Fruit fly (Drosophila melanogaster) whole organism, embryonic: ENCODE results near the gene SoYb.

Experiments
- Bdp1 ChIP-seq: fragments of 200-800 bp; sonication (Bioruptor generic); optimal IDR thresholded peaks from 3 replicates; lab custom pipeline; 2016; ENCODE audit warnings: missing biosample characterization, missing genetic modification characterization
- CG10209 ChIP-seq: fragments of 200-800 bp; sonication (Bioruptor generic); optimal IDR thresholded peaks from 3 replicates; lab custom pipeline; 2017; ENCODE audit warnings: missing biosample characterization, mild to moderate bottlenecking, missing genetic modification characterization, missing genetic modification reagents
- CG10267 ChIP-seq: fragments of 200-800 bp; sonication (Bioruptor generic); optimal IDR thresholded peaks from 2 replicates; lab custom pipeline; 2018; ENCODE audit warnings: missing biosample characterization, mild to moderate bottlenecking, missing genetic modification characterization, moderate library complexity
- CG11456 ChIP-seq: fragments of 200-800 bp; sonication (Bioruptor generic); IDR thresholded peaks from 3 replicates; pipeline ENCODE4 v1.3.6; 2022; ENCODE audit warnings: missing biosample characterization, missing genetic modification characterization
- CG11723 ChIP-seq: fragments of 200-800 bp; sonication (Bioruptor generic); optimal IDR thresholded peaks from 2 replicates; lab custom pipeline; 2017; ENCODE audit warnings: missing biosample characterization, mild to moderate bottlenecking, missing genetic modification characterization
- CG12155 ChIP-seq: fragments of 200-800 bp; sonication (Bioruptor generic); optimal IDR thresholded peaks from 3 replicates; lab custom pipeline; 2016; ENCODE audit warnings: missing biosample characterization, missing genetic modification characterization
- CG12236 ChIP-seq: fragments of 200-800 bp; sonication (Bioruptor generic); optimal IDR thresholded peaks from 2 replicates; lab custom pipeline; 2016; ENCODE audit warnings: missing biosample characterization, missing genetic modification characterization
- CG12391 ChIP-seq: fragments of 200-800 bp; sonication (Bioruptor generic); optimal IDR thresholded peaks from 3 replicates; lab custom pipeline; 2018; ENCODE audit warnings: missing biosample characterization, mild to moderate bottlenecking, missing genetic modification characterization, moderate library complexity
- CG1529 ChIP-seq: fragments of 200-800 bp; sonication (Bioruptor generic); optimal IDR thresholded peaks from 3 replicates; lab custom pipeline; 2018; ENCODE audit warnings: missing biosample characterization, missing genetic modification characterization
- CG1603 ChIP-seq: fragments of 200-800 bp; sonication (Bioruptor generic); optimal IDR thresholded peaks from 2 replicates; lab custom pipeline; 2019; ENCODE audit warnings: missing biosample characterization, mild to moderate bottlenecking, missing genetic modification characterization, moderate library complexity
- CG17385 ChIP-seq: fragments of 200-800 bp; sonication (Bioruptor generic); optimal IDR thresholded peaks from 3 replicates; lab custom pipeline; 2018; ENCODE audit warnings: missing biosample characterization, mild to moderate bottlenecking, missing genetic modification characterization
- CG17912 ChIP-seq: fragments of 200-800 bp; sonication (Bioruptor generic); optimal IDR thresholded peaks from 2 replicates; lab custom pipeline; 2018; ENCODE audit warnings: missing biosample characterization, mild to moderate bottlenecking, missing genetic modification characterization
- CG1792 ChIP-seq: fragments of 200-800 bp; sonication (Bioruptor generic); optimal IDR thresholded peaks from 2 replicates; lab custom pipeline; 2016; ENCODE audit warnings: missing biosample characterization, missing genetic modification characterization
- CG18011 ChIP-seq: fragments of 200-800 bp; sonication (Bioruptor generic); optimal IDR thresholded peaks from 2 replicates; lab custom pipeline; 2017; ENCODE audit warnings: missing biosample characterization, missing genetic modification characterization, mild to moderate bottlenecking, moderate library complexity, missing genotype
- CG18764 ChIP-seq: fragments of 200-800 bp; sonication (Bioruptor generic); optimal IDR thresholded peaks from 3 replicates; lab custom pipeline; 2016; ENCODE audit warnings: missing biosample characterization, missing genetic modification characterization
- CG30431 ChIP-seq: fragments of 200-800 bp; sonication (Bioruptor generic); optimal IDR thresholded peaks from 2 replicates; lab custom pipeline; 2017; ENCODE audit warnings: missing biosample characterization, missing genetic modification characterization
- CG3407 ChIP-seq: fragments of 200-800 bp; sonication (Bioruptor generic); optimal IDR thresholded peaks from 2 replicates; lab custom pipeline; 2018; ENCODE audit warnings: missing biosample characterization, mild to moderate bottlenecking, missing genetic modification characterization
- CG34224 ChIP-seq: fragments of 200-800 bp; sonication (Bioruptor generic); IDR thresholded peaks from 3 replicates; pipeline ENCODE4 v1.3.6; 2022; ENCODE audit warnings: missing biosample characterization, missing genetic modification characterization; ENCODE audit not compliant: partially characterized antibody
- CG34376 ChIP-seq: fragments of 200-800 bp; sonication (Bioruptor generic); optimal IDR thresholded peaks from 2 replicates; lab custom pipeline; 2018; ENCODE audit warnings: missing biosample characterization, mild to moderate bottlenecking, missing genetic modification characterization
- CG4282 ChIP-seq: fragments of 200-800 bp; sonication (Bioruptor generic); optimal IDR thresholded peaks from 2 replicates; lab custom pipeline; 2016; ENCODE audit warnings: missing biosample characterization, missing genetic modification characterization
- CG4360 ChIP-seq: fragments of 200-800 bp; sonication (Bioruptor generic); IDR thresholded peaks from 2 replicates; pipeline ENCODE4 v1.3.6; 2022; ENCODE audit warnings: missing biosample characterization, missing genetic modification characterization
- CG43689 ChIP-seq: fragments of 200-800 bp; sonication (Bioruptor generic); IDR thresholded peaks from 2 replicates; pipeline ENCODE4 v1.3.6; 2022; ENCODE audit warnings: missing biosample characterization, missing genetic modification characterization
- CG4617 ChIP-seq: fragments of 200-800 bp; sonication (Bioruptor generic); optimal IDR thresholded peaks from 3 replicates; lab custom pipeline; 2016; ENCODE audit warnings: missing biosample characterization, missing genetic modification characterization, borderline replicate concordance
- CG6791 ChIP-seq: fragments of 200-800 bp; sonication (Bioruptor generic); IDR thresholded peaks from 3 replicates; pipeline ENCODE4 v1.3.6; 2022; ENCODE audit warnings: missing biosample characterization, missing genetic modification characterization; ENCODE audit not compliant: partially characterized antibody
- CG9932 ChIP-seq: fragments of 200-800 bp; sonication (Bioruptor generic); IDR thresholded peaks from 2 replicates; pipeline ENCODE4 v1.3.6; 2022; ENCODE audit warnings: missing biosample characterization, missing genetic modification characterization
- Dad ChIP-seq: fragments of 200-800 bp; sonication (Bioruptor generic); optimal IDR thresholded peaks from 3 replicates; lab custom pipeline; 2016; ENCODE audit warnings: missing biosample characterization, missing genetic modification characterization
- Dbx ChIP-seq: fragments of 200-800 bp; sonication (Bioruptor generic); IDR thresholded peaks from 3 replicates; pipeline ENCODE4 v1.3.6; 2022; ENCODE audit warnings: missing biosample characterization, missing genetic modification characterization
- Doc2 ChIP-seq: fragments of 200-800 bp; sonication (Bioruptor generic); IDR thresholded peaks from 2 replicates; pipeline ENCODE4 v1.3.6; 2022; ENCODE audit warnings: missing biosample characterization, missing genetic modification characterization
- Fer3 ChIP-seq: fragments of 200-800 bp; sonication (Bioruptor generic); optimal IDR thresholded peaks from 2 replicates; lab custom pipeline; 2018; ENCODE audit warnings: missing biosample characterization, mild to moderate bottlenecking, missing genetic modification characterization, moderate library complexity
- GATAe ChIP-seq: fragments of 200-800 bp; sonication (Bioruptor generic); conservative IDR thresholded peaks from 2 replicates; pipeline ENCODE4 v1.3.6; 2022; ENCODE audit warnings: missing biosample characterization, missing genetic modification characterization
- Myb ChIP-seq: fragments of 200-800 bp; sonication (Bioruptor generic); optimal IDR thresholded peaks from 2 replicates; lab custom pipeline; 2016; ENCODE audit warnings: missing biosample characterization, missing genetic modification characterization
- Nf-YC ChIP-seq: fragments of 200-800 bp; optimal IDR thresholded peaks from 3 replicates; lab custom pipeline; 2019; ENCODE audit warnings: missing biosample characterization, mild to moderate bottlenecking, missing genetic modification characterization, moderate library complexity
- Opbp ChIP-seq: fragments of 200-800 bp; sonication (Bioruptor generic); IDR thresholded peaks from 3 replicates; pipeline ENCODE4 v1.3.6; 2022; ENCODE audit warnings: missing biosample characterization, missing genetic modification characterization; ENCODE audit not compliant: partially characterized antibody
- Sin3A ChIP-seq: fragments of >200 bp; optimal IDR thresholded peaks from 2 replicates; lab custom pipeline; 2018
- ac ChIP-seq: fragments of 200-800 bp; sonication (Bioruptor generic); optimal IDR thresholded peaks from 3 replicates; lab custom pipeline; 2017; ENCODE audit warnings: missing biosample characterization, mild to moderate bottlenecking, missing genetic modification characterization
- ara ChIP-seq: fragments of 200-800 bp; sonication (Bioruptor generic); IDR thresholded peaks from 2 replicates; pipeline ENCODE4 v1.3.6; 2022; ENCODE audit warnings: missing biosample characterization, missing genetic modification characterization
- bab2 ChIP-seq: fragments of 200-800 bp; sonication (Bioruptor generic); optimal IDR thresholded peaks from 2 replicates; lab custom pipeline; 2016; ENCODE audit warnings: missing biosample characterization, missing genetic modification characterization
- bbx ChIP-seq: fragments of 200-800 bp; sonication (Bioruptor generic); IDR thresholded peaks from 2 replicates; pipeline ENCODE4 v1.3.6; 2022; ENCODE audit warnings: missing biosample characterization, missing genetic modification characterization; ENCODE audit not compliant: partially characterized antibody
- dm ChIP-seq: fragments of 200-800 bp; sonication (Bioruptor generic); optimal IDR thresholded peaks from 3 replicates; lab custom pipeline; 2016; ENCODE audit warnings: missing biosample characterization, missing genetic modification characterization
- gro ChIP-seq: fragments of 200-800 bp; sonication (Bioruptor generic); optimal IDR thresholded peaks from 2 replicates; lab custom pipeline; 2016; ENCODE audit warnings: missing biosample characterization, missing genetic modification characterization
- gsb-n ChIP-seq: fragments of 200-800 bp; sonication (Bioruptor generic); optimal IDR thresholded peaks from 3 replicates; lab custom pipeline; 2018; ENCODE audit warnings: missing biosample characterization, mild to moderate bottlenecking, missing genetic modification characterization
- hbn ChIP-seq: fragments of 200-800 bp; sonication (Bioruptor generic); IDR thresholded peaks from 2 replicates; pipeline ENCODE4 v1.3.6; 2022; ENCODE audit warnings: missing biosample characterization, missing genetic modification characterization; ENCODE audit not compliant: partially characterized antibody
- hth ChIP-seq: fragments of >200 bp; optimal IDR thresholded peaks from 2 replicates; lab custom pipeline; 2017; ENCODE audit warnings: inconsistent platforms
- nau ChIP-seq: fragments of 200-800 bp; sonication (Bioruptor generic); optimal IDR thresholded peaks from 3 replicates; lab custom pipeline; 2017; ENCODE audit warnings: missing biosample characterization, mild to moderate bottlenecking, missing genetic modification characterization, missing genetic modification reagents
- nerfin-1 ChIP-seq: fragments of 200-800 bp; sonication (Bioruptor generic); optimal IDR thresholded peaks from 3 replicates; lab custom pipeline; 2019; ENCODE audit warnings: missing biosample characterization, mild to moderate bottlenecking, missing genetic modification characterization, moderate library complexity
- repo ChIP-seq: fragments of 200-800 bp; sonication (Bioruptor generic); optimal IDR thresholded peaks from 2 replicates; lab custom pipeline; 2016; ENCODE audit warnings: missing biosample characterization, missing genetic modification characterization
- tgo ChIP-seq: fragments of 200-800 bp; sonication (Bioruptor generic); IDR thresholded peaks from 3 replicates; pipeline ENCODE4 v1.3.6; 2022; ENCODE audit warnings: missing biosample characterization, missing genetic modification characterization
- tll ChIP-seq, 2 experiments: fragments of 200-800 bp in 1 of 2; fragments of >200 bp in 1 of 2; sonication (Bioruptor generic) in 1 of 2; optimal IDR thresholded peaks; 2 replicates each; lab custom pipeline; 2017 to 2019; ENCODE audit warnings: missing biosample characterization in 2 of 2, missing genetic modification characterization in 2 of 2, mild to moderate bottlenecking in 1 of 2, moderate library complexity in 1 of 2
- tup ChIP-seq: fragments of 200-800 bp; sonication (Bioruptor generic); optimal IDR thresholded peaks from 2 replicates; lab custom pipeline; 2016; ENCODE audit warnings: missing biosample characterization, mild to moderate bottlenecking, missing genetic modification characterization, moderate library complexity

SoYb gene

DNA sequence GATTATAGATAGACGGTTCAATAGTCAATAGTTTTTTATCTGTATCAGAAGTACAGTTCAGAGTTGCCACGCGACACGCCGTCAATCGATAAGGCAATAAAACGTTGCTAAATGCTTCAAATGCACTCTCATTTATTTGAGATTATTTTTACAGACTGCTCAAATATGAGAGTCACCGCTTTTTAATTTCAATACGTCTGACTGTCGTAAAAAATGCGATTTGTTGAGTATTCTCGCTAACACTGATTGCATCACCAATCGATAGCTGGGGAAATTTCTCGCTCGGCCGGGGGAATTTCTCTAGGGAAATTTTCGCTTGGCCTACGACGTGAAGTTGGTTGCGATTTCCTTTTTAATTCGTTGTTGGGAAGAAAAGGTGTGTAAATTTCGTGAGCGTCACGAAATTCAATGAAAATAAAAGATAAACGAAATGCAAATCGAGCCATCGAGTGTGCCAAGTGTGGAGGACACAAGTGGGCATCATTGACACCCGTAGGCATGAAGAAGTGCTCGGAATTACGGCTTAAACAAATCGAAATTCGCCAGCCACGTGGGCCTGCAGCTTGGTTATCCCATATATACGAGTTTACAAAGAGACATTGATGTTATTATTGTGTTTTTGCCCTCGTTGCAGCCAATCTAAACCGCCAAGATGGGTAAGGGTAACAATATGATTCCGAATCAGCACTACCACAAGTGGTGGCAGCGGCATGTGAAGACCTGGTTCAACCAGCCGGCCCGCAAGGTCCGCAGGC is 35.4 kb downstream of the SoYb start, which contains the start of the genes Dref and RpL13 (continued):
- peak; percentile 86 for TF ChIP-seq CG12236 (GFP tag; lab: Kevin White, UChicago)
- peak; percentile 69; the same call in 2 of the 3 replicates for TF ChIP-seq CG6791 (GFP tag; lab: Robert Waterston, UW)
- TF ChIP-seq GATAe, result peak; percentile 28; the same call in 1 of the 2 replicates
- TF ChIP-seq ara (GFP tag; lab: Robert Waterston, UW), result peak; percentile 75
- peak; percentile 77 for TF ChIP-seq Dbx (GFP tag; lab: Robert Waterston, UW)
- peak; percentile 89 for TF ChIP-seq Fer3 (tag; lab: Kevin White, UChicago)
- peak; percentile 70 for TF ChIP-seq CG4617 (GFP tag; lab: Kevin White, UChicago)
- peak; percentile 68 for TF ChIP-seq CG18764
- peak; percentile 83 for TF ChIP-seq CG4282 (GFP tag; lab: Kevin White, UChicago)
- TF ChIP-seq gro (GFP tag; lab: Kevin White, UChicago), result peak; percentile 91
- TF ChIP-seq bbx (GFP tag; lab: Robert Waterston, UW), result peak; percentile 68
- peak; percentile 91 for TF ChIP-seq CG11723
- TF ChIP-seq nerfin-1 (tag; lab: Kevin White, UChicago), result peak; percentile 84
- peak; percentile 67 for TF ChIP-seq hbn (GFP tag; lab: Robert Waterston, UW)
- TF ChIP-seq Sin3A (lab: Kevin White, UChicago), result peak; percentile 83
- peak; percentile 63 for TF ChIP-seq CG43689 (GFP tag; lab: Robert Waterston, UW)
- peak; percentile 69 for TF ChIP-seq bab2
- TF ChIP-seq CG1603, result peak; percentile 90
- TF ChIP-seq tll (GFP tag; optimal IDR thresholded peaks at IDR 0.05; lab: Kevin White, UChicago), result peak in 1 of 2 experiments; percentile 18
- TF ChIP-seq CG17912, result peak; percentile 96
- TF ChIP-seq ac (GFP tag; lab: Kevin White, UChicago), result peak; percentile 73
- 0 out of 2 replicates have a peak, but pooled peaks have one; percentile 28 for TF ChIP-seq CG4360 (GFP tag; lab: Robert Waterston, UW)
- TF ChIP-seq CG30431, result peak; percentile 49
- TF ChIP-seq repo (GFP tag; lab: Kevin White, UChicago), result peak; percentile 58
- TF ChIP-seq CG10209, result peak; percentile 88
- TF ChIP-seq Nf-YC (tag; lab: Kevin White, UChicago), result peak; percentile 83
- TF ChIP-seq CG34376 (GFP tag; lab: Kevin White, UChicago), result peak; percentile 99
- TF ChIP-seq Doc2, result no peak
- TF ChIP-seq CG9932, result peak; percentile 73
- TF ChIP-seq gsb-n, result peak; percentile 88
- peak; percentile 70 for TF ChIP-seq CG1792 (GFP tag; lab: Kevin White, UChicago)
- peak; percentile 85 for TF ChIP-seq Dad
- peak; percentile 79 for TF ChIP-seq CG1529 (GFP tag; lab: Kevin White, UChicago)
- TF ChIP-seq Bdp1 (GFP tag; lab: Kevin White, UChicago), result peak; percentile 64
- TF ChIP-seq tup (GFP tag; lab: Kevin White, UChicago), result peak; percentile 54
- TF ChIP-seq CG18011 (GFP tag; lab: Kevin White, UChicago), result peak; percentile 85
- peak; percentile 72 for TF ChIP-seq tgo (GFP tag; lab: Robert Waterston, UW)
- peak; percentile 94 for TF ChIP-seq CG10267 (tag; lab: Kevin White, UChicago)
- peak; percentile 72 for TF ChIP-seq Myb (GFP tag; lab: Kevin White, UChicago)
- peak; percentile 92 for TF ChIP-seq CG17385
- TF ChIP-seq CG12391, result peak; percentile 88
- TF ChIP-seq CG11456 (GFP tag; lab: Robert Waterston, UW), result peak; percentile 87
- TF ChIP-seq Opbp (GFP tag; lab: Robert Waterston, UW), result peak; percentile 99
- TF ChIP-seq CG3407 (GFP tag; lab: Kevin White, UChicago), result peak; percentile 88
- TF ChIP-seq hth, result no peak
- peak; percentile 69 for TF ChIP-seq CG12155 (GFP tag; lab: Kevin White, UChicago)
- peak; percentile 82 for TF ChIP-seq CG34224 (GFP tag; lab: Robert Waterston, UW)
- peak; percentile 96 for TF ChIP-seq dm
- no peak for TF ChIP-seq nau (GFP tag; lab: Kevin White, UChicago)
